Worm (Caenorhabditis elegans) whole organism, L4 larva: ENCODE measurements around the gene rmd-1.

Experiments used
- aha-1 ChIP-seq: fragments of 150-350 bp; peaks from one replicate; lab custom pipeline; 2014; ENCODE audit warnings: missing biosample characterization, missing genetic modification characterization
- aly-2 ChIP-seq: sonication (generic microtip); optimal IDR thresholded peaks from 2 replicates; lab custom pipeline; 2018; ENCODE audit warnings: missing biosample characterization, missing genetic modification characterization
- dve-1 ChIP-seq: sonication (generic microtip); optimal IDR thresholded peaks from 2 replicates; lab custom pipeline; 2017; ENCODE audit warnings: antibody characterized with exemption, mild to moderate bottlenecking, missing genetic modification characterization, missing compliant biosample characterization; ENCODE audit not compliant: insufficient read depth
- fos-1 ChIP-seq: fragments of 150-350 bp; optimal IDR thresholded peaks from 2 replicates; lab custom pipeline; 2014; ENCODE audit warnings: missing biosample characterization, missing genetic modification characterization
- hlh-30 ChIP-seq: sonication (generic microtip); optimal IDR thresholded peaks from 2 replicates; lab custom pipeline; 2017; ENCODE audit warnings: antibody characterized with exemption, mild to moderate bottlenecking, missing genetic modification characterization, missing compliant biosample characterization; ENCODE audit not compliant: insufficient read depth
- jun-1 ChIP-seq: fragments of 150-350 bp; optimal IDR thresholded peaks from 2 replicates; lab custom pipeline; 2014; ENCODE audit warnings: missing biosample characterization, missing genetic modification reagents, missing genetic modification characterization
- lin-13 ChIP-seq: fragments of 150-350 bp; optimal IDR thresholded peaks from 2 replicates; lab custom pipeline; 2014; ENCODE audit warnings: missing biosample characterization, missing genetic modification reagents, missing genetic modification characterization
- lir-3 ChIP-seq: sonication (generic microtip); optimal IDR thresholded peaks from 2 replicates; lab custom pipeline; 2016; ENCODE audit warnings: mild to moderate bottlenecking, missing genetic modification characterization, missing compliant biosample characterization
- mep-1 ChIP-seq: fragments of 150-350 bp; sonication (generic microtip); optimal IDR thresholded peaks from 3 replicates; lab custom pipeline; 2014; ENCODE audit warnings: missing biosample characterization, missing genetic modification characterization
- nhr-28 ChIP-seq: fragments of 150-350 bp; optimal IDR thresholded peaks from 2 replicates; lab custom pipeline; 2014; ENCODE audit warnings: missing biosample characterization, missing genetic modification characterization
- nhr-48 ChIP-seq: sonication (generic microtip); optimal IDR thresholded peaks from 2 replicates; lab custom pipeline; 2016; ENCODE audit warnings: mild to moderate bottlenecking, missing genetic modification characterization, missing compliant biosample characterization
- pha-4 ChIP-seq, 2 experiments: fragments of 150-350 bp in 1 of 2; fragments of 200-800 bp in 1 of 2; sonication (Bioruptor generic) in 1 of 2; IDR thresholded peaks in 1 of 2; optimal IDR thresholded peaks in 1 of 2; 2 replicates each; pipeline versions ENCODE4 v1.3.6 to Lab custom; 2014 to 2022; ENCODE audit warnings: missing genetic modification characterization in 2 of 2, missing genetic modification reagents in 2 of 2, missing biosample characterization in 1 of 2, missing compliant biosample characterization in 1 of 2
- zip-11 ChIP-seq: fragments of 200-800 bp; sonication (Bioruptor generic); IDR thresholded peaks from 2 replicates; pipeline ENCODE4 v1.3.6; 2022; ENCODE audit warnings: missing genetic modification characterization, missing compliant biosample characterization
- ztf-11 ChIP-seq: fragments of 150-350 bp; optimal IDR thresholded peaks from 2 replicates; lab custom pipeline; 2014; ENCODE audit warnings: missing biosample characterization, missing genetic modification characterization

DNA sequence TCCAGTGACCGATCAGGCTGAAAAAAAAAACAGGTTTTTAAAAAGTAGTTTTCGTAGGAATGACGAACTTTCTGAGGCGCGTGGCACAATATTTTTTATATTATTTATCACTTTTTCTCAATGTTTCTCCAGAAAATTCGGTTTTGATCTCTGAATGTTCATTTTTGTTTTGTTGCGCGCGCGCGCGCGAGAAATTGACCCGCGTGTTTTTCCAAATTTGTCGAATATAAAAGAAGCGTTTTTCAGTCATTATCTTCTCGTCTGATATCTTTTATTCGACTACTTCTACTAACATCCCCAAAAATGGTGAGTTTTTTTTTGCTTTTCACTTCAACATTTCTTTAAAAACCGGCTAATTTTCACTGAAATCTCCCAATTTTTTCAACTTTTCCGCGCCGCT lies at the start of gene rmd-1:
- TF ChIP-seq aly-2 (tag; lab: Kevin White, UChicago) (no peak), zip-11 (GFP tag; lab: Robert Waterston, UW) (no peak), lin-13 (GFP tag; lab: Kevin White, UChicago) (no peak), aha-1 (tag; lab: Kevin White, UChicago) (no peak), fos-1 (no peak), lir-3 (no peak), hlh-30 (tag; lab: Kevin White, UChicago) (no peak), nhr-28 (tag; lab: Kevin White, UChicago) (no peak), dve-1 (no peak), mep-1 (tag; lab: Kevin White, UChicago) (no peak), ztf-11 (tag; lab: Kevin White, UChicago) (no peak), nhr-48 (tag; lab: Kevin White, UChicago) (no peak), jun-1 (tag; lab: Kevin White, UChicago) (no peak), pha-4 (GFP tag; IDR thresholded peaks at IDR 0.05; lab: Robert Waterston, UW) (no peak), pha-4 (tag; optimal IDR thresholded peaks at IDR 0.05; lab: Kevin White, UChicago) (no peak)
